Fruit fly (Drosophila melanogaster) whole organism, embryonic: ENCODE measurements around the gene Svil.

ENCODE experiments used
- Asciz ChIP-seq: fragments of 200-800 bp; sonication (Bioruptor generic); optimal IDR thresholded peaks from 2 replicates; lab custom pipeline; 2017; ENCODE audit warnings: missing biosample characterization, mild to moderate bottlenecking, missing genetic modification characterization, missing genetic modification reagents
- B-H2 ChIP-seq: fragments of 200-800 bp; sonication (Bioruptor generic); optimal IDR thresholded peaks from 2 replicates; lab custom pipeline; 2018; ENCODE audit warnings: missing biosample characterization, mild to moderate bottlenecking, missing genetic modification characterization
- Bdp1 ChIP-seq: fragments of 200-800 bp; sonication (Bioruptor generic); optimal IDR thresholded peaks from 3 replicates; lab custom pipeline; 2016; ENCODE audit warnings: missing biosample characterization, missing genetic modification characterization
- CG1024 ChIP-seq: fragments of 200-800 bp; sonication (Bioruptor generic); IDR thresholded peaks from 2 replicates; pipeline ENCODE4 v1.3.6; 2022; ENCODE audit warnings: missing biosample characterization, missing genetic modification characterization
- CG10366 ChIP-seq: fragments of 200-800 bp; sonication (Bioruptor generic); IDR thresholded peaks from 2 replicates; pipeline ENCODE4 v1.3.6; 2022; ENCODE audit warnings: missing biosample characterization, missing genetic modification characterization
- CG11504 ChIP-seq: fragments of 200-800 bp; sonication (Bioruptor generic); optimal IDR thresholded peaks from 3 replicates; lab custom pipeline; 2019; ENCODE audit warnings: missing biosample characterization, mild to moderate bottlenecking, missing genetic modification characterization, moderate library complexity
- CG12299 ChIP-seq: fragments of 200-800 bp; sonication (Bioruptor generic); optimal IDR thresholded peaks from 2 replicates; lab custom pipeline; 2018; ENCODE audit warnings: missing biosample characterization, mild to moderate bottlenecking, missing genetic modification characterization
- CG13123 ChIP-seq: fragments of 200-800 bp; sonication (Bioruptor generic); optimal IDR thresholded peaks from 2 replicates; lab custom pipeline; 2016; ENCODE audit warnings: missing biosample characterization, missing genetic modification characterization
- CG13624 ChIP-seq: fragments of 200-800 bp; sonication (Bioruptor generic); optimal IDR thresholded peaks from 2 replicates; lab custom pipeline; 2016; ENCODE audit warnings: missing biosample characterization, missing genetic modification characterization
- CG15011 ChIP-seq: fragments of 200-800 bp; sonication (Bioruptor generic); optimal IDR thresholded peaks from 3 replicates; lab custom pipeline; 2018; ENCODE audit warnings: missing biosample characterization, mild to moderate bottlenecking, missing genetic modification characterization
- CG15073 ChIP-seq: fragments of 200-800 bp; sonication (Bioruptor generic); optimal IDR thresholded peaks from 2 replicates; lab custom pipeline; 2016; ENCODE audit warnings: missing biosample characterization, missing genetic modification characterization
- CG16813 ChIP-seq: fragments of 200-800 bp; sonication (Bioruptor generic); IDR thresholded peaks from 3 replicates; pipeline ENCODE4 v1.3.6; 2022; ENCODE audit warnings: missing biosample characterization, missing genetic modification characterization; ENCODE audit not compliant: partially characterized antibody
- CG17802 ChIP-seq: fragments of 200-800 bp; sonication (Bioruptor generic); optimal IDR thresholded peaks from 2 replicates; lab custom pipeline; 2018; ENCODE audit warnings: missing biosample characterization, mild to moderate bottlenecking, missing genetic modification characterization, moderate library complexity
- CG18011 ChIP-seq: fragments of 200-800 bp; sonication (Bioruptor generic); optimal IDR thresholded peaks from 2 replicates; lab custom pipeline; 2017; ENCODE audit warnings: missing biosample characterization, missing genetic modification characterization, mild to moderate bottlenecking, moderate library complexity, missing genotype
- CG30431 ChIP-seq: fragments of 200-800 bp; sonication (Bioruptor generic); optimal IDR thresholded peaks from 2 replicates; lab custom pipeline; 2017; ENCODE audit warnings: missing biosample characterization, missing genetic modification characterization
- CG31224 ChIP-seq: fragments of 200-800 bp; sonication (Bioruptor generic); IDR thresholded peaks from 2 replicates; pipeline ENCODE4 v1.3.6; 2022; ENCODE audit warnings: missing biosample characterization, missing genetic modification characterization
- CG3163 ChIP-seq: fragments of 200-800 bp; sonication (Bioruptor generic); optimal IDR thresholded peaks from 3 replicates; lab custom pipeline; 2016; ENCODE audit warnings: missing biosample characterization, missing genetic modification characterization
- CG34422 ChIP-seq: fragments of 200-800 bp; sonication (Bioruptor generic); IDR thresholded peaks from 3 replicates; pipeline ENCODE4 v1.3.6; 2022; ENCODE audit warnings: missing biosample characterization, missing genetic modification characterization
- CG4328 ChIP-seq: fragments of 200-800 bp; sonication (Bioruptor generic); optimal IDR thresholded peaks from 3 replicates; lab custom pipeline; 2017; ENCODE audit warnings: missing biosample characterization, missing genetic modification reagents, missing genetic modification characterization
- CG4730 ChIP-seq: fragments of 200-800 bp; sonication (Bioruptor generic); IDR thresholded peaks from 2 replicates; pipeline ENCODE4 v1.3.6; 2022; ENCODE audit warnings: missing biosample characterization, missing genetic modification characterization
- CG6254 ChIP-seq: fragments of 200-800 bp; sonication (Bioruptor generic); optimal IDR thresholded peaks from 3 replicates; lab custom pipeline; 2017; ENCODE audit warnings: mild to moderate bottlenecking, missing biosample characterization, missing genetic modification reagents, missing genetic modification characterization
- CG7271 ChIP-seq: fragments of 200-800 bp; sonication (Bioruptor generic); optimal IDR thresholded peaks from 2 replicates; lab custom pipeline; 2018; ENCODE audit warnings: missing biosample characterization, mild to moderate bottlenecking, missing genetic modification characterization, moderate library complexity
- CG8388 ChIP-seq: fragments of 200-800 bp; sonication (Bioruptor generic); optimal IDR thresholded peaks from 2 replicates; lab custom pipeline; 2019; ENCODE audit warnings: missing biosample characterization, mild to moderate bottlenecking, missing genetic modification characterization, moderate library complexity
- CG9932 ChIP-seq: fragments of 200-800 bp; sonication (Bioruptor generic); IDR thresholded peaks from 2 replicates; pipeline ENCODE4 v1.3.6; 2022; ENCODE audit warnings: missing biosample characterization, missing genetic modification characterization
- Camta ChIP-seq: fragments of 200-800 bp; sonication (Bioruptor generic); optimal IDR thresholded peaks from 2 replicates; lab custom pipeline; 2016; ENCODE audit warnings: missing biosample characterization, missing genetic modification characterization
- D ChIP-seq, 2 experiments: fragments of 200-800 bp in 1 of 2; fragments of >200 bp in 1 of 2; sonication (Bioruptor generic) in 1 of 2; optimal IDR thresholded peaks; 2 replicates in 1 of 2; 3 replicates in 1 of 2; lab custom pipeline; 2017; ENCODE audit warnings: mild to moderate bottlenecking in 1 of 2, missing biosample characterization in 1 of 2, missing genetic modification characterization in 1 of 2, missing genetic modification reagents in 1 of 2
- HHEX ChIP-seq: fragments of 200-800 bp; sonication (Bioruptor generic); optimal IDR thresholded peaks from 3 replicates; lab custom pipeline; 2017; ENCODE audit warnings: missing biosample characterization, mild to moderate bottlenecking, missing genetic modification characterization, missing genetic modification reagents
- Hmr ChIP-seq: fragments of 200-800 bp; sonication (Bioruptor generic); optimal IDR thresholded peaks from 3 replicates; lab custom pipeline; 2017; ENCODE audit warnings: mild to moderate bottlenecking, missing biosample characterization, missing genetic modification reagents, missing genetic modification characterization
- Hr39 ChIP-seq: fragments of >200 bp; optimal IDR thresholded peaks from 2 replicates; lab custom pipeline; 2017
- NC2β ChIP-seq: fragments of 200-800 bp; sonication (Bioruptor generic); optimal IDR thresholded peaks from 2 replicates; lab custom pipeline; 2016; ENCODE audit warnings: missing biosample characterization, missing genetic modification characterization
- Taf1 ChIP-seq: fragments of 200-800 bp; sonication (Bioruptor generic); IDR thresholded peaks from 2 replicates; pipeline ENCODE4 v1.3.6; 2022; ENCODE audit warnings: missing biosample characterization, missing genetic modification characterization
- ab ChIP-seq: fragments of 200-800 bp; sonication (Bioruptor generic); optimal IDR thresholded peaks from 2 replicates; lab custom pipeline; 2016; ENCODE audit warnings: missing biosample characterization, missing genetic modification characterization
- bsh ChIP-seq, 2 experiments: fragments of 200-800 bp; sonication (Bioruptor generic); optimal IDR thresholded peaks; 2 replicates each; lab custom pipeline; 2017 to 2018; ENCODE audit warnings: mild to moderate bottlenecking in 2 of 2, missing biosample characterization in 2 of 2, missing genetic modification characterization in 2 of 2, moderate library complexity in 1 of 2
- chinmo ChIP-seq: fragments of 200-800 bp; sonication (Bioruptor generic); IDR thresholded peaks from 4 replicates; pipeline ENCODE4 v1.3.6; 2022; ENCODE audit warnings: missing biosample characterization, missing genetic modification characterization; ENCODE audit not compliant: partially characterized antibody
- esg ChIP-seq: fragments of 200-800 bp; sonication (Bioruptor generic); conservative IDR thresholded peaks from 2 replicates; pipeline ENCODE4 v1.3.6; 2022; ENCODE audit warnings: missing biosample characterization, missing genetic modification characterization
- kni ChIP-seq: fragments of 200-800 bp; sonication (Bioruptor generic); optimal IDR thresholded peaks from 3 replicates; lab custom pipeline; 2017; ENCODE audit warnings: mild to moderate bottlenecking, missing biosample characterization, missing genetic modification reagents, missing genetic modification characterization
- nmo ChIP-seq: fragments of 200-800 bp; sonication (Bioruptor generic); optimal IDR thresholded peaks from 2 replicates; lab custom pipeline; 2018; ENCODE audit warnings: missing biosample characterization, mild to moderate bottlenecking, missing genetic modification characterization, moderate library complexity
- pan ChIP-seq, 4 experiments: fragments of >200 bp in 3 of 4; fragments of 200-800 bp in 1 of 4; sonication (Bioruptor generic) in 1 of 4; optimal IDR thresholded peaks in 3 of 4; IDR thresholded peaks in 1 of 4; 2 replicates each; pipeline versions ENCODE4 v1.3.6 to Lab custom; 2017 to 2022; ENCODE audit warnings: missing biosample characterization in 2 of 4, missing genetic modification characterization in 2 of 4, mixed read lengths in 1 of 4
- peb ChIP-seq: fragments of 200-800 bp; sonication (Bioruptor generic); IDR thresholded peaks from 2 replicates; pipeline ENCODE4 v1.3.6; 2022; ENCODE audit warnings: missing biosample characterization, missing genetic modification characterization
- sens-2 ChIP-seq: fragments of 200-800 bp; sonication (Bioruptor generic); IDR thresholded peaks from 2 replicates; pipeline ENCODE4 v1.3.6; 2022; ENCODE audit warnings: missing biosample characterization, missing genetic modification characterization
- seq ChIP-seq: fragments of 200-800 bp; sonication (Bioruptor generic); IDR thresholded peaks from 2 replicates; pipeline ENCODE4 v1.3.6; 2022; ENCODE audit warnings: missing biosample characterization, missing genetic modification characterization
- slou ChIP-seq: fragments of 200-800 bp; sonication (Bioruptor generic); optimal IDR thresholded peaks from 3 replicates; lab custom pipeline; 2016; ENCODE audit warnings: missing biosample characterization, missing genetic modification characterization
- sna ChIP-seq: fragments of 200-800 bp; sonication (Bioruptor generic); IDR thresholded peaks from 2 replicates; pipeline ENCODE4 v1.3.6; 2022; ENCODE audit warnings: missing biosample characterization, missing genetic modification characterization; ENCODE audit not compliant: partially characterized antibody
- tgo ChIP-seq: fragments of 200-800 bp; sonication (Bioruptor generic); IDR thresholded peaks from 3 replicates; pipeline ENCODE4 v1.3.6; 2022; ENCODE audit warnings: missing biosample characterization, missing genetic modification characterization
- toy ChIP-seq: fragments of 200-800 bp; sonication (Bioruptor generic); IDR thresholded peaks from 2 replicates; pipeline ENCODE4 v1.3.6; 2022; ENCODE audit warnings: missing biosample characterization, missing genetic modification characterization
- trh ChIP-seq: fragments of 200-800 bp; sonication (Bioruptor generic); optimal IDR thresholded peaks from 2 replicates; lab custom pipeline; 2016; ENCODE audit warnings: missing biosample characterization, missing genetic modification characterization
- wdn ChIP-seq: fragments of 200-800 bp; sonication (Bioruptor generic); IDR thresholded peaks from 2 replicates; pipeline ENCODE4 v1.3.6; 2022; ENCODE audit warnings: missing biosample characterization, missing genetic modification characterization
- z ChIP-seq: fragments of 200-800 bp; sonication (Bioruptor generic); IDR thresholded peaks from 3 replicates; pipeline ENCODE4 v1.3.6; 2022; ENCODE audit warnings: missing biosample characterization, missing genetic modification characterization

Svil gene

dm6 chr3L:2531386-2532176 is 154.1 kb downstream of the Svil start (continued):
- TF ChIP-seq CG6254 (GFP tag; lab: Kevin White, UChicago) (peak; percentile 51), sens-2 (peak; percentile 31; the same call in 1 of the 2 replicates), CG13123 (GFP tag; lab: Kevin White, UChicago) (peak; percentile 37), wdn (GFP tag; lab: Robert Waterston, UW) (peak; percentile 70; the same call in 1 of the 2 replicates), kni (GFP tag; lab: Kevin White, UChicago) (peak; percentile 70), Taf1 (GFP tag; lab: Robert Waterston, UW) (peak; percentile 56), ab (GFP tag; lab: Kevin White, UChicago) (peak; percentile 80), sna (GFP tag; lab: Robert Waterston, UW) (no peak), NC2β (GFP tag; lab: Kevin White, UChicago) (peak; percentile 14), Hmr (GFP tag; lab: Kevin White, UChicago) (peak; percentile 73), z (no peak), CG1024 (GFP tag; lab: Robert Waterston, UW) (peak; percentile 68), HHEX (GFP tag; lab: Kevin White, UChicago) (peak; percentile 48), tgo (peak; percentile 71), Asciz (GFP tag; lab: Kevin White, UChicago) (peak; percentile 91), CG9932 (GFP tag; lab: Robert Waterston, UW) (peak; percentile 86), bsh (GFP tag; optimal IDR thresholded peaks at IDR 0.05; lab: Kevin White, UChicago) (peak; percentile 28 to 75), Bdp1 (GFP tag; lab: Kevin White, UChicago) (peak; percentile 56), CG12299 (tag; lab: Kevin White, UChicago) (peak; percentile 69), CG11504 (peak; percentile 75), CG4730 (GFP tag; lab: Robert Waterston, UW) (peak; percentile 67), toy (GFP tag; lab: Robert Waterston, UW) (no peak), Hr39 (lab: Kevin White, UChicago) (no peak), D (optimal IDR thresholded peaks at IDR 0.05; lab: Kevin White, UChicago) (no peak), D (GFP tag; optimal IDR thresholded peaks at IDR 0.05; lab: Kevin White, UChicago) (peak; percentile 79), CG10366 (GFP tag; lab: Robert Waterston, UW) (peak; percentile 73), Camta (GFP tag; lab: Kevin White, UChicago) (no peak), seq (peak; percentile 51; the same call in 1 of the 2 replicates), peb (GFP tag; lab: Robert Waterston, UW) (peak; percentile 53), CG30431 (peak; percentile 40), CG18011 (GFP tag; lab: Kevin White, UChicago) (peak; percentile 22), CG13624 (GFP tag; lab: Kevin White, UChicago) (peak; percentile 55), CG3163 (GFP tag; lab: Kevin White, UChicago) (peak; percentile 48), CG16813 (GFP tag; lab: Robert Waterston, UW) (no peak), pan (optimal IDR thresholded peaks at IDR 0.05; lab: Kevin White, UChicago) (no peak), pan (GFP tag; optimal IDR thresholded peaks at IDR 0.05 in 1 of 2, IDR thresholded peaks at IDR 0.05 in 1 of 2) (peak in 1 of 2 experiments; percentile 87), CG17802 (tag; lab: Kevin White, UChicago) (peak; percentile 61), CG7271 (tag; lab: Kevin White, UChicago) (peak; percentile 34), B-H2 (peak; percentile 75), nmo (peak; percentile 69), chinmo (peak; percentile 73; the same call in 1 of the 4 replicates), CG8388 (GFP tag; lab: Kevin White, UChicago) (peak; percentile 56), trh (peak; percentile 40), CG15011 (GFP tag; lab: Kevin White, UChicago) (peak; percentile 42), CG15073 (GFP tag; lab: Kevin White, UChicago) (no peak), esg (GFP tag; lab: Robert Waterston, UW) (peak; percentile 59), CG34422 (GFP tag; lab: Robert Waterston, UW) (peak; percentile 76), CG31224 (peak; percentile 53), CG4328 (no peak), slou (GFP tag; lab: Kevin White, UChicago) (peak; percentile 28)
